Worm (Caenorhabditis elegans) whole organism, L1 larva: ENCODE measurements around the gene pals-22.

Source experiments
- C04F5.9 ChIP-seq: sonication (generic microtip); optimal IDR thresholded peaks from 2 replicates; lab custom pipeline; 2016; ENCODE audit warnings: missing genetic modification characterization, missing compliant biosample characterization
- C16A3.4 ChIP-seq: fragments of 150-350 bp; optimal IDR thresholded peaks from 2 replicates; lab custom pipeline; 2014; ENCODE audit warnings: missing biosample characterization, missing genetic modification characterization
- C34B4.2 ChIP-seq: sonication (generic microtip); optimal IDR thresholded peaks from 2 replicates; lab custom pipeline; 2017; ENCODE audit warnings: mild to moderate bottlenecking, missing genetic modification characterization, missing compliant biosample characterization
- aha-1 ChIP-seq: fragments of 150-350 bp; optimal IDR thresholded peaks from 2 replicates; lab custom pipeline; 2014; ENCODE audit warnings: missing biosample characterization, missing genetic modification characterization
- aly-2 ChIP-seq: fragments of 150-350 bp; optimal IDR thresholded peaks from 2 replicates; lab custom pipeline; 2014; ENCODE audit warnings: missing biosample characterization, missing genetic modification characterization
- ama-1 ChIP-seq: fragments of 150-350 bp; optimal IDR thresholded peaks from 2 replicates; lab custom pipeline; 2014
- ceh-88 ChIP-seq: fragments of 200-800 bp; sonication (Bioruptor generic); IDR thresholded peaks from 2 replicates; pipeline ENCODE4 v1.3.6; 2022; ENCODE audit warnings: missing genetic modification characterization, missing compliant biosample characterization
- efl-1 ChIP-seq, 4 experiments: fragments of 150-350 bp; optimal IDR thresholded peaks in 3 of 4; peaks in 1 of 4; 1 replicate in 1 of 4; 2 replicates in 3 of 4; lab custom pipeline; 2014; ENCODE audit warnings: missing biosample characterization in 2 of 4, missing genetic modification characterization in 2 of 4, missing genetic modification reagents in 2 of 4
- egl-27 ChIP-seq, 2 experiments: fragments of 150-350 bp in 1 of 2; sonication (generic microtip); optimal IDR thresholded peaks; 3 replicates each; lab custom pipeline; 2017 to 2018; ENCODE audit warnings: missing biosample characterization in 2 of 2, missing genetic modification characterization in 2 of 2, missing genetic modification reagents in 2 of 2
- elt-3 ChIP-seq, 6 experiments: fragments of 150-350 bp in 1 of 6; sonication (generic microtip); optimal IDR thresholded peaks; 2 replicates each; lab custom pipeline; 2017 to 2018; ENCODE audit warnings: missing biosample characterization in 6 of 6, missing genetic modification characterization in 6 of 6, inconsistent platforms in 1 of 6
- ets-5 ChIP-seq: fragments of 200-800 bp; sonication (Bioruptor generic); IDR thresholded peaks from 2 replicates; pipeline ENCODE4 v1.3.6; 2022; ENCODE audit warnings: missing genetic modification characterization, missing compliant biosample characterization
- hlh-17 ChIP-seq: fragments of 200-800 bp; sonication (Bioruptor generic); optimal IDR thresholded peaks from 2 replicates; lab custom pipeline; 2018; ENCODE audit warnings: missing genetic modification characterization, mild to moderate bottlenecking, missing compliant biosample characterization, moderate library complexity, borderline replicate concordance
- hlh-4 ChIP-seq: sonication (generic microtip); optimal IDR thresholded peaks from 2 replicates; lab custom pipeline; 2016; ENCODE audit warnings: mild to moderate bottlenecking, missing genetic modification characterization, missing compliant biosample characterization
- jun-1 ChIP-seq: fragments of 150-350 bp; optimal IDR thresholded peaks from 2 replicates; lab custom pipeline; 2014; ENCODE audit warnings: missing biosample characterization, missing genetic modification reagents, missing genetic modification characterization
- lin-13 ChIP-seq: fragments of 150-350 bp; optimal IDR thresholded peaks from 2 replicates; lab custom pipeline; 2014; ENCODE audit warnings: missing biosample characterization, missing genetic modification reagents, missing genetic modification characterization
- lin-14 ChIP-seq: fragments of 200-800 bp; sonication (Bioruptor generic); optimal IDR thresholded peaks from 2 replicates; lab custom pipeline; 2018; ENCODE audit warnings: mild to moderate bottlenecking, missing genetic modification characterization, moderate library complexity, missing compliant biosample characterization
- lin-15B ChIP-seq: fragments of 150-350 bp; sonication (generic microtip); optimal IDR thresholded peaks from 3 replicates; lab custom pipeline; 2014; ENCODE audit warnings: missing biosample characterization, missing genetic modification characterization
- lin-35 ChIP-seq, 2 experiments: fragments of 150-350 bp; optimal IDR thresholded peaks; 2 replicates each; lab custom pipeline; 2014; ENCODE audit warnings: missing biosample characterization in 2 of 2, missing genetic modification characterization in 2 of 2, missing genetic modification reagents in 2 of 2
- lir-3 ChIP-seq: sonication (generic microtip); optimal IDR thresholded peaks from 2 replicates; lab custom pipeline; 2016; ENCODE audit warnings: mild to moderate bottlenecking, missing genetic modification characterization, moderate library complexity, missing compliant biosample characterization; ENCODE audit not compliant: poor library complexity
- mab-9 ChIP-seq: fragments of 200-800 bp; sonication (Bioruptor generic); IDR thresholded peaks from 2 replicates; pipeline ENCODE4 v1.3.6; 2022; ENCODE audit warnings: missing genetic modification reagents, missing genetic modification characterization, missing compliant biosample characterization
- mdl-1 ChIP-seq, 2 experiments: fragments of 150-350 bp; optimal IDR thresholded peaks; 2 replicates each; lab custom pipeline; 2014 to 2017; ENCODE audit warnings: missing biosample characterization in 2 of 2, missing genetic modification characterization in 2 of 2, inconsistent platforms in 1 of 2
- nhr-237 ChIP-seq: fragments of 150-350 bp; optimal IDR thresholded peaks from 2 replicates; lab custom pipeline; 2014; ENCODE audit warnings: missing biosample characterization, missing genetic modification characterization
- nhr-28 ChIP-seq: fragments of 150-350 bp; optimal IDR thresholded peaks from 2 replicates; lab custom pipeline; 2014; ENCODE audit warnings: missing biosample characterization, missing genetic modification characterization
- nhr-47 ChIP-seq: sonication (generic microtip); optimal IDR thresholded peaks from 2 replicates; lab custom pipeline; 2016; ENCODE audit warnings: mild to moderate bottlenecking, missing genetic modification characterization, moderate library complexity, missing compliant biosample characterization
- nhr-84 ChIP-seq: sonication (generic microtip); optimal IDR thresholded peaks from 2 replicates; lab custom pipeline; 2017; ENCODE audit warnings: missing biosample characterization, missing genetic modification characterization
- nhr-85 ChIP-seq: sonication (generic microtip); peaks from one replicate; lab custom pipeline; 2016; ENCODE audit warnings: missing genetic modification characterization, inconsistent platforms, missing compliant biosample characterization
- pag-3 ChIP-seq: sonication (generic microtip); optimal IDR thresholded peaks from 2 replicates; lab custom pipeline; 2017; ENCODE audit warnings: missing genetic modification characterization, mild to moderate bottlenecking, missing compliant biosample characterization, antibody characterized with exemption, borderline replicate concordance; ENCODE audit not compliant: insufficient read depth
- pax-3 ChIP-seq: fragments of 200-800 bp; sonication (Bioruptor generic); optimal IDR thresholded peaks from 2 replicates; lab custom pipeline; 2018; ENCODE audit warnings: mild to moderate bottlenecking, missing genetic modification characterization, moderate library complexity, missing compliant biosample characterization
- sptf-1 ChIP-seq: fragments of 150-350 bp; optimal IDR thresholded peaks from 2 replicates; lab custom pipeline; 2014; ENCODE audit warnings: missing biosample characterization, missing genetic modification characterization
- unc-130 ChIP-seq: fragments of 150-350 bp; optimal IDR thresholded peaks from 2 replicates; lab custom pipeline; 2017; ENCODE audit warnings: missing biosample characterization, missing genetic modification characterization, inconsistent platforms
- unc-62 ChIP-seq: fragments of 150-350 bp; optimal IDR thresholded peaks from 2 replicates; lab custom pipeline; 2014; ENCODE audit warnings: missing biosample characterization, missing genetic modification reagents, missing genetic modification characterization
- vab-15 ChIP-seq: sonication (generic microtip); optimal IDR thresholded peaks from 2 replicates; lab custom pipeline; 2017; ENCODE audit warnings: missing genotype, mild to moderate bottlenecking, missing genetic modification characterization, missing compliant biosample characterization
- xbp-1 ChIP-seq: sonication (generic microtip); optimal IDR thresholded peaks from 2 replicates; lab custom pipeline; 2016; ENCODE audit warnings: missing genetic modification characterization, missing compliant biosample characterization
- ztf-11 ChIP-seq, 2 experiments: sonication (generic microtip); optimal IDR thresholded peaks; 2 replicates each; lab custom pipeline; 2016 to 2017; ENCODE audit warnings: missing genetic modification characterization in 2 of 2, missing biosample characterization in 1 of 2, missing compliant biosample characterization in 1 of 2
- ztf-4 ChIP-seq: fragments of 150-350 bp; optimal IDR thresholded peaks from 2 replicates; lab custom pipeline; 2014; ENCODE audit warnings: missing biosample characterization, missing genetic modification characterization

The pals-22 gene

ce11 chrIII:159149-159548 lies 26.9 kb downstream of the pals-22 start:
- TF ChIP-seq unc-62 (GFP tag; lab: Kevin White, UChicago) (no peak), ceh-88 (GFP tag; lab: Robert Waterston, UW) (no peak), lir-3 (tag; lab: Kevin White, UChicago) (no peak), hlh-4 (tag; lab: Kevin White, UChicago) (no peak), C04F5.9 (tag; lab: Kevin White, UChicago) (no peak), nhr-28 (tag; lab: Kevin White, UChicago) (no peak), aly-2 (tag; lab: Kevin White, UChicago) (no peak), C16A3.4 (tag; lab: Kevin White, UChicago) (no peak), egl-27 (tag; optimal IDR thresholded peaks at IDR 0.05; lab: Kevin White, UChicago) (no peak), ztf-11 (tag; optimal IDR thresholded peaks at IDR 0.05; lab: Kevin White, UChicago) (no peak), nhr-237 (tag; lab: Kevin White, UChicago) (no peak), lin-14 (no peak), pag-3 (tag; lab: Kevin White, UChicago) (no peak)
- TF ChIP-seq, all 84 proteins: peak for 0

- TF ChIP-seq elt-3 (tag; optimal IDR thresholded peaks at IDR 0.05; lab: Kevin White, UChicago) (no peak), vab-15 (tag; lab: Kevin White, UChicago) (no peak), nhr-85 (tag; lab: Kevin White, UChicago) (no peak), hlh-17 (no peak), pax-3 (tag; lab: Kevin White, UChicago) (no peak), sptf-1 (tag; lab: Kevin White, UChicago) (no peak), lin-35 (GFP tag; optimal IDR thresholded peaks at IDR 0.05; lab: Kevin White, UChicago) (no peak), lin-13 (no peak), lin-14 (no peak), xbp-1 (tag; lab: Kevin White, UChicago) (no peak), mdl-1 (tag; optimal IDR thresholded peaks at IDR 0.05; lab: Kevin White, UChicago) (no peak), efl-1 (optimal IDR thresholded peaks at IDR 0.05; lab: Kevin White, UChicago) (no peak), efl-1 (GFP tag; optimal IDR thresholded peaks at IDR 0.05 in 1 of 2; lab: Kevin White, UChicago) (no peak), nhr-84 (tag; lab: Kevin White, UChicago) (no peak), jun-1 (no peak), ets-5 (GFP tag; lab: Robert Waterston, UW) (no peak), hlh-4 (tag; lab: Kevin White, UChicago) (no peak)
These were observed 27.4 kb downstream of the pals-22 start for ce11 chrIII:159665-160064.

ce11 chrIII:164775-165174 lies 32.6 kb downstream of the pals-22 start, which contains the start of gene F40G9.8:
Gene F40G9.8 (minus strand): TSS chrIII:164875.
- TF ChIP-seq mab-9 (GFP tag; lab: Robert Waterston, UW) = no peak
- TF ChIP-seq unc-130 (tag; lab: Kevin White, UChicago) = no peak
- TF ChIP-seq elt-3 (tag; optimal IDR thresholded peaks at IDR 0.05; lab: Kevin White, UChicago) = no peak
- TF ChIP-seq lin-13 = no peak
- TF ChIP-seq xbp-1 (tag; lab: Kevin White, UChicago) = no peak
- TF ChIP-seq jun-1 = no peak

ce11 chrIII:165390-165789 lies 33.2 kb downstream of the pals-22 start, which contains the start of gene F40G9.7:
Gene F40G9.7 (plus strand): TSS chrIII:165690.
- TF ChIP-seq nhr-85 (tag; lab: Kevin White, UChicago) (no peak), pag-3 (tag; lab: Kevin White, UChicago) (no peak), aha-1 (no peak), lin-15B (tag; lab: Kevin White, UChicago) (no peak), ztf-4 (tag; lab: Kevin White, UChicago) (no peak), ama-1 (lab: Kevin White, UChicago) (no peak), lin-14 (no peak), nhr-47 (tag; lab: Kevin White, UChicago) (no peak), C34B4.2 (tag; lab: Kevin White, UChicago) (no peak), egl-27 (tag; optimal IDR thresholded peaks at IDR 0.05; lab: Kevin White, UChicago) (no peak), C04F5.9 (tag; lab: Kevin White, UChicago) (no peak), elt-3 (tag; optimal IDR thresholded peaks at IDR 0.05; lab: Kevin White, UChicago) (no peak)
